Worm (Caenorhabditis elegans): ENCODE results near the gene fbxa-88.

The fbxa-88 gene

ce11 chrV:16174109-16174508 is 31.2 kb upstream of the fbxa-88 start:
- TF ChIP-seq elt-2 (tag; optimal IDR thresholded peaks at IDR 0.05) (peak; percentile 57), pqm-1 (tag; optimal IDR thresholded peaks at IDR 0.05) (peak; percentile 16), nhr-85 (tag) (peak; percentile 14), lin-13 (GFP tag; optimal IDR thresholded peaks at IDR 0.05) (no peak)

DNA sequence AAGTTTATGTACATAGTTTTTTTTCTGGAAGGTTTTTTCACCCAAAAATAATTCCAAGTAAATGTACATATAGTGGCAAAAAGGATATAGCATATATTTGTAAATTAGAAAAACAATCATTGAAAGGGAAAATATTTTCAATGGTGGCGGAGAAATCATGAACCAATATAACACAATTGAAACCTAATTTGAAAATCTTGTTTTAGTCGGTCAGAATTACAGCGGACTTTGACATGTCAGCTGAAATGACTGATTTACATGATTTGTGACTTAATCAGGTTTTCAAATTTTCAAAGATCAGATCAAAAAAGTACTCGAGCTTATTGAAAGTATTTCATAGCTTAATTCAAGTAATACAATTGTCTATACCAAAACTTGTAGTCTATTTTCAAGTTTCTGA is 28.8 kb upstream of the fbxa-88 start, which contains the start of gene K05D4.9:
TSS of gene K05D4.9 (minus strand) at position 101 of the 400 bp plus-strand sequence.
- TF ChIP-seq fkh-8 (tag; optimal IDR thresholded peaks at IDR 0.05) (peak; percentile 18), vab-15 (tag; optimal IDR thresholded peaks at IDR 0.05) (no peak)

DNA sequence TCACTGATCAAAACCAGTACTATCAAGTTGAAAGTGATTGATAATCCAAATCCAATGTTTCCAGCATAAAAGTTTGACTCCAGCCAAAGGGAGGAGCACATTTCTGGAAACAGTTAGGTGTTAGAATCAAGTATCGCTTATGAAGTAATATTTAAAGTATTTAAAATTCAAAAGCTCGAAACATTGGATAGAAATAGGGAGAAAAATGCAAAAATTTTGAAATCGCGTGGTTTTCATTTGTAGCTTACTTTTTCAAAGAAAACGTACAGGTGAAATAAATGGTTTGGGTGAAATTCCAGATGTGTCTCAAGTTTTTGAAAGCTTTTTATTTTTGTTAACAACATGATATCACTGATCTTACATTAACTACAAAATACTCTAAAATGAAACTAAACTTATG is 26.1 kb upstream of the fbxa-88 start, which contains the start of gene str-111:
TSS of gene str-111 (minus strand) at position 101 of the 400 bp plus-strand sequence.
- TF ChIP-seq ztf-11 (tag; optimal IDR thresholded peaks at IDR 0.05) (no peak), nhr-84 (tag; optimal IDR thresholded peaks at IDR 0.05) (no peak), hlh-4 (tag; optimal IDR thresholded peaks at IDR 0.05) (peak; percentile 65), lin-13 (GFP tag; optimal IDR thresholded peaks at IDR 0.05) (no peak)

- TF ChIP-seq pag-3 (tag; optimal IDR thresholded peaks at IDR 0.05; ENCODE audit: borderline replicate concordance, insufficient read depth) = no peak
- TF ChIP-seq isw-1 (GFP tag; IDR thresholded peaks at IDR 0.05) = no peak
- no peak for TF ChIP-seq tlp-1 (tag; optimal IDR thresholded peaks at IDR 0.05)
- no peak for TF ChIP-seq ceh-63 (GFP tag; optimal IDR thresholded peaks at IDR 0.05)
- no peak for TF ChIP-seq mep-1 (tag; optimal IDR thresholded peaks at IDR 0.05)
- no peak for TF ChIP-seq ztf-4 (tag; optimal IDR thresholded peaks at IDR 0.05)
- no peak for TF ChIP-seq lin-14 (GFP tag; optimal IDR thresholded peaks at IDR 0.05)
- TF ChIP-seq mdl-1 (tag; optimal IDR thresholded peaks at IDR 0.05) = no peak
- no peak for TF ChIP-seq xbp-1 (tag; optimal IDR thresholded peaks at IDR 0.05)
- TF ChIP-seq unc-62 (GFP tag; optimal IDR thresholded peaks at IDR 0.05) = no peak
- no peak for TF ChIP-seq efl-3 (GFP tag; optimal IDR thresholded peaks at IDR 0.05)
- TF ChIP-seq egl-27 (tag; optimal IDR thresholded peaks at IDR 0.05) = no peak
- TF ChIP-seq elt-2 (tag; optimal IDR thresholded peaks at IDR 0.05) = no peak
- TF ChIP-seq aha-1 (tag; optimal IDR thresholded peaks at IDR 0.05) = no peak
- no peak for TF ChIP-seq pax-3 (tag; optimal IDR thresholded peaks at IDR 0.05)
- TF ChIP-seq irx-1 (tag; optimal IDR thresholded peaks at IDR 0.05) = no peak
- no peak for TF ChIP-seq nhr-84 (tag; optimal IDR thresholded peaks at IDR 0.05)
Observed at ce11 chrV:16165936-16166335, 23.0 kb upstream of the fbxa-88 start, which contains the start of gene str-108. Gene str-108, plus strand, starts transcription at chrV:16166236.

DNA sequence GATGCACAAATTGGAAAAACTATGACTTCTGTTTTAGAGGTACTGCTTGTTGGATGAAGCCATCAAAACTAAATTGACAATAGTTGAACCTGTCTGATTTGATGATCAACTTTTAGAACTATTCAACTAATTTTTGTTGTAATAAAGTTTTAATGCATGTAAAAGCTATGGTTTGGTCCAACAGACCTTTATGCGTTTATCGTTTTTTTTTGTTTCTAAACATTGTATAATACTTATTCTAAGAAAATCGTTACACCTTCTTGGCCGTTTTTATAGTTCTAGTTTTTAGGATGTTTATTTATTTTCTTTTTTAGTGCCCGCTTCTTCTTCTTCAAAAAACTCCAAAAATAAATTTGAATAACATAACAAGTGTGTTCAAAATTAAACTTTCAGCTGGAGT is 20.8 kb upstream of the fbxa-88 start, which contains the start of gene F10A3.12:
TSS of gene F10A3.12 (plus strand) at position 301 of the 400 bp plus-strand sequence.
- no peak for TF ChIP-seq mep-1 (tag; optimal IDR thresholded peaks at IDR 0.05)
- no peak for TF ChIP-seq zag-1 (tag; optimal IDR thresholded peaks at IDR 0.05)
- no peak for TF ChIP-seq aly-2 (tag; optimal IDR thresholded peaks at IDR 0.05)
- TF ChIP-seq ceh-82 (tag; optimal IDR thresholded peaks at IDR 0.05) = no peak
- TF ChIP-seq Y116A8C.19 (tag; optimal IDR thresholded peaks at IDR 0.05; ENCODE audit: borderline replicate concordance) = no peak
- TF ChIP-seq lir-3 (tag; optimal IDR thresholded peaks at IDR 0.05; ENCODE audit: poor library complexity) = no peak
- TF ChIP-seq nhr-76 (tag; optimal IDR thresholded peaks at IDR 0.05) = no peak
- no peak for TF ChIP-seq sup-37 (GFP tag; optimal IDR thresholded peaks at IDR 0.05)
- no peak for TF ChIP-seq fkh-10 (GFP tag; optimal IDR thresholded peaks at IDR 0.05)
- TF ChIP-seq lin-39 (tag; optimal IDR thresholded peaks at IDR 0.05) = no peak
- TF ChIP-seq xbp-1 (tag; optimal IDR thresholded peaks at IDR 0.05) = no peak
- TF ChIP-seq ces-1 (GFP tag; optimal IDR thresholded peaks at IDR 0.05) = no peak
- TF ChIP-seq blmp-1 (tag; optimal IDR thresholded peaks at IDR 0.05) = no peak
- TF ChIP-seq nhr-12 (tag; optimal IDR thresholded peaks at IDR 0.05) = no peak
- no peak for TF ChIP-seq aha-1 (tag; optimal IDR thresholded peaks at IDR 0.05)

All from whole organism, L1 larva.